Fruit fly (Drosophila melanogaster): ENCODE data around the gene CG17350.
A peak's percentile ranks its signal among the peaks of the same experiment; 100 is the strongest.

CG17350 gene

dm6 chr2L:19430343-19430742 is 49.6 kb downstream of the CG17350 start, which contains the start of gene RtcB (continued):
- no peak for TF ChIP-seq CG6765 (GFP tag; optimal IDR thresholded peaks at IDR 0.05)
- TF ChIP-seq CG2875 (GFP tag; optimal IDR thresholded peaks at IDR 0.05) = no peak
- no peak for TF ChIP-seq bab2 (GFP tag; optimal IDR thresholded peaks at IDR 0.05)
- no peak for TF ChIP-seq Aef1 (GFP tag; IDR thresholded peaks at IDR 0.05)
- no peak for TF ChIP-seq PHDP (tag; optimal IDR thresholded peaks at IDR 0.05)
- TF ChIP-seq CG11456 (GFP tag; IDR thresholded peaks at IDR 0.05) = no peak
- TF ChIP-seq CG7372 (GFP tag; IDR thresholded peaks at IDR 0.05) = no peak
- TF ChIP-seq CG31224 (GFP tag; IDR thresholded peaks at IDR 0.05) = no peak
- no peak for TF ChIP-seq dysf (GFP tag; IDR thresholded peaks at IDR 0.05)
- TF ChIP-seq esg (GFP tag; conservative IDR thresholded peaks at IDR 0.05) = no peak
- TF ChIP-seq CG10565 (GFP tag; optimal IDR thresholded peaks at IDR 0.05) = no peak
- no peak for TF ChIP-seq disco-r (GFP tag; optimal IDR thresholded peaks at IDR 0.05)
- TF ChIP-seq TFAM (GFP tag; optimal IDR thresholded peaks at IDR 0.05) = no peak
- TF ChIP-seq CG7928 (GFP tag; optimal IDR thresholded peaks at IDR 0.05) = no peak
- TF ChIP-seq CG7839 (tag; optimal IDR thresholded peaks at IDR 0.05) = peak; percentile 19
- peak; percentile 8 for TF ChIP-seq cg (GFP tag; optimal IDR thresholded peaks at IDR 0.05)
- TF ChIP-seq CG11723 (GFP tag; optimal IDR thresholded peaks at IDR 0.05) = no peak
- TF ChIP-seq tio (GFP tag; optimal IDR thresholded peaks at IDR 0.05) = no peak
- no peak for TF ChIP-seq zfh1 (GFP tag; IDR thresholded peaks at IDR 0.05)
- no peak for TF ChIP-seq dmrt11E (tag; optimal IDR thresholded peaks at IDR 0.05)
- no peak for TF ChIP-seq shn (GFP tag; optimal IDR thresholded peaks at IDR 0.05)
- no peak for TF ChIP-seq fd96Cb (tag; optimal IDR thresholded peaks at IDR 0.05)
- TF ChIP-seq grau (tag; optimal IDR thresholded peaks at IDR 0.05) = peak; percentile 9
- peak; percentile 92 for TF ChIP-seq zen2 (GFP tag; IDR thresholded peaks at IDR 0.05; ENCODE audit: partially characterized antibody)
- TF ChIP-seq CG12744 (GFP tag; optimal IDR thresholded peaks at IDR 0.05) = no peak
- peak; percentile 18 for TF ChIP-seq CG30020 (tag; optimal IDR thresholded peaks at IDR 0.05)
- peak; percentile 61 for TF ChIP-seq HmgZ (tag; optimal IDR thresholded peaks at IDR 0.05)
- 0 out of 2 replicates have a peak, but pooled peaks have one; percentile 21 for TF ChIP-seq CG32532 (GFP tag; IDR thresholded peaks at IDR 0.05)
- TF ChIP-seq CG34376 (GFP tag; optimal IDR thresholded peaks at IDR 0.05) = no peak
- peak; percentile 23 for TF ChIP-seq ewg (GFP tag; optimal IDR thresholded peaks at IDR 0.05)
- no peak for TF ChIP-seq ttk (GFP tag; IDR thresholded peaks at IDR 0.05)
- TF ChIP-seq Dek (tag; optimal IDR thresholded peaks at IDR 0.05) = peak; percentile 16
- TF ChIP-seq wdn (GFP tag; IDR thresholded peaks at IDR 0.05) = no peak
- peak; percentile 60 for TF ChIP-seq trem (tag; optimal IDR thresholded peaks at IDR 0.05)
- TF ChIP-seq CG31365 (tag; optimal IDR thresholded peaks at IDR 0.05) = peak; percentile 97
- peak; percentile 42 for TF ChIP-seq Ets97D (GFP tag; optimal IDR thresholded peaks at IDR 0.05)
- TF ChIP-seq unpg (GFP tag; optimal IDR thresholded peaks at IDR 0.05) = no peak
- peak; percentile 68 for TF ChIP-seq pzg (GFP tag; optimal IDR thresholded peaks at IDR 0.05)
- TF ChIP-seq H2.0 (GFP tag; IDR thresholded peaks at IDR 0.05) = no peak
- no peak for TF ChIP-seq B-H1 (GFP tag; IDR thresholded peaks at IDR 0.05)
- TF ChIP-seq onecut (GFP tag; IDR thresholded peaks at IDR 0.05) = no peak
- TF ChIP-seq ab (GFP tag; optimal IDR thresholded peaks at IDR 0.05) = no peak
- TF ChIP-seq lab (GFP tag; optimal IDR thresholded peaks at IDR 0.05) = no peak
- TF ChIP-seq CG3281 (GFP tag; optimal IDR thresholded peaks at IDR 0.05) = no peak
- no peak for TF ChIP-seq Six4 (GFP tag; optimal IDR thresholded peaks at IDR 0.05)
- no peak for TF ChIP-seq Fer3 (tag; optimal IDR thresholded peaks at IDR 0.05)
- peak; percentile 33 for TF ChIP-seq CG11504 (tag; optimal IDR thresholded peaks at IDR 0.05)
- TF ChIP-seq CG12071 (GFP tag; optimal IDR thresholded peaks at IDR 0.05) = no peak
- no peak for TF ChIP-seq ci (GFP tag; IDR thresholded peaks at IDR 0.05)
- TF ChIP-seq CG12299 (tag; optimal IDR thresholded peaks at IDR 0.05) = no peak
- TF ChIP-seq tna (GFP tag; IDR thresholded peaks at IDR 0.05; ENCODE audit: partially characterized antibody) = peak; percentile 91
- TF ChIP-seq psq (GFP tag; optimal IDR thresholded peaks at IDR 0.05) = no peak
